Fruit fly (Drosophila melanogaster) Kc167 (cell line): Measurements from ENCODE around the gene sif.

Experiments
- Myc ChIP-seq: fragments of >200 bp; optimal IDR thresholded peaks from 2 replicates; lab custom pipeline; 2017; ENCODE audit warnings: missing external identifiers
- h ChIP-seq: fragments of >200 bp; optimal IDR thresholded peaks from 3 replicates; lab custom pipeline; 2018; ENCODE audit warnings: missing external identifiers

DNA sequence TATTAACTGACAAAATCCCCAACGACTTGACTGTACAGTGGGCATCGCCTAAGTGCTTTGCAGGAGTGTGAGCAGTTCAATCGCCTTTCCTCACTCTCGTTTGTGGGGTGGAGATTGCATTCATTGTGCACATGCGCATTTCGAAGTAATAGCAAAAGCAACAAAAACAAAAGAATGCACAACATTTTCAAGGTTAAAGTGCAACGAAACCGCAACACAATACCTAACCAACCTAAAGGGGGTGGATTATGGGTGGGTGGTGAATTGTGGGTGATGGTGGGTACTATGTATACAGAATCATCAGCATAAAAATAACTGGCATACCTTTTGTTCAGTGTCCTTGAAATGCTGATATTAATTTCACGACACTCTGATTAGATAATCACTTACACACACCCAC is 18.2 kb upstream of the sif start:
- TF ChIP-seq h (no peak), Myc (lab: Kevin White, UChicago) (no peak)
